Fruit fly (Drosophila melanogaster): ENCODE results near the gene 5PtaseI.

Gene 5PtaseI

DNA sequence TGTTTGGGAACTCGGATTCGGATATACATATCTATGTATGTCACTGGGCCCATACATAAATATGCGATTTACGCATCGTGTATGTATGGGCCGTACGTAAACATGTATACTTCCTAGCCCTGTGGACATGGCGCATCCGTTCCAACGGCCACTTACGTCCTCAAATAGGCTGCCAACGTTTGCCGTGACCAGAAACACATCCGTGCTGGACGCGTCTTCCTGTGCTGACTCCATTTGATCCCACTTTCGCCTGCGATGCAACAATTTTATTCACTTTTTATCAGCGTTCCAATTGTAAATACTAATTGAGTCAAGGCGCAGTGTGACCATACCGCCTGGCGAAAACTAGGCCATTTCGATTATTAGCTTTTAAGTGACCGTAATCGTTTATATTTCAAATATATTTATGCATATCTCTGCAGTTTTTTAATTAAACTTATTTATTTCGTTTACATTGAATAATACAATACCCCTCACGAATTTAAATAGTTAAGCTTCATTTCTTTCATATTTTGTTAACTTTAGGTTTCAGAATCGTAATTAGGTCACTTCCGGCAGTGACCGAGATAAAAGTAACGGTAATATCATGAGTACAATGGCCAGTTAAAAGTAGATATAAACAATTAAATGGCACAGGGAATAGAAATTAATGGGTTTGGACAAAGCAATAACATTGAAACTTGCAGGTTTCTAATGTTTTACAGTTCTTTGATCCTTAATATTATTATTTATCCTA lies at the start of gene 5PtaseI:
Gene 5PtaseI, minus strand, starts transcription at position 336 of the 736 bp plus-strand sequence.
- TF ChIP-seq CG8478 (optimal IDR thresholded peaks at IDR 0.05), result no peak
- no peak for TF ChIP-seq CTCF (optimal IDR thresholded peaks at IDR 0.05)

DNA sequence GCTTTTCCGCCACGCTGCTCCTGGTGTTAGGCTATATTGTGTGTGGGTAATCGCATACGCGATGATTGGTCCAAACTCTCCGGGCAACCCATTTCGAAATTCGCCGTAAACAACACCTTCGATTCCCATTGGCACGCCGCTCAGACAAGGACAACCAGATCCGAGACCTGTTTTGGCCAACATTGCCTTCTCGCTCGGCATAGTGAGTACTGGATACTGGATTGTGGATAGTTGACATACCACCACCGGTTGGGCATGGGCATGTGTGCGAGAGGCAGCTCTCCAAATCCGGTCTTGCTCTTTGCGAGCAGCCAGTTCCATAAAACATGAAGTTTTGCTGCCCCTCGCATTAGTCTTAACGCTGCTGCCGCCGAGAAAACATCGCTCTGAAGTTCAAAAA lies 49.7 kb upstream of the 5PtaseI start, which contains the start of gene fd96Cb:
Gene fd96Cb, plus strand, starts transcription at position 374 of the 400 bp plus-strand sequence.
- TF ChIP-seq CTCF (optimal IDR thresholded peaks at IDR 0.05) (no peak), CG8478 (optimal IDR thresholded peaks at IDR 0.05) (no peak)

DNA sequence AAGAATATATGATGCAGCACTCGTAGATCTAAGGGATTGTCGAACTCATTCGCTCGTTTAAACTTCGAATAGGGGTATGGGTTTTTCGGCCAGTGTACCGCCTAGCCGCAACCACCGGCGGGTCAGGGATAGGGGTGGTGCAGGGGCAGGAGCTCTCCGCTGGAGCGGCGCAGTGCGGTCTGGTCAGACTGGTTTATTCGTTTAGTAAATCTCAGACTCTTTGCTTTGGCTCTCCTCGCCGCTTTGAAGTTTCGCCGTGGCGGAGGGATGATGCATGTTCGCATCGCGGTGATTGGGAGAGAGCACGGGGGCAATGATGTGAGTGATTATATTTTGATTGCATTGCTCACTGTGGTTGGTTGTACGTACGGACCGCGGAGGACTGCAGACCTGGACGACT lies 37.4 kb upstream of the 5PtaseI start, which contains the start of gene fd96Ca:
Gene fd96Ca, plus strand, starts transcription at position 337 of the 400 bp plus-strand sequence.
- TF ChIP-seq CTCF (optimal IDR thresholded peaks at IDR 0.05) (no peak), CG8478 (optimal IDR thresholded peaks at IDR 0.05) (no peak)

DNA sequence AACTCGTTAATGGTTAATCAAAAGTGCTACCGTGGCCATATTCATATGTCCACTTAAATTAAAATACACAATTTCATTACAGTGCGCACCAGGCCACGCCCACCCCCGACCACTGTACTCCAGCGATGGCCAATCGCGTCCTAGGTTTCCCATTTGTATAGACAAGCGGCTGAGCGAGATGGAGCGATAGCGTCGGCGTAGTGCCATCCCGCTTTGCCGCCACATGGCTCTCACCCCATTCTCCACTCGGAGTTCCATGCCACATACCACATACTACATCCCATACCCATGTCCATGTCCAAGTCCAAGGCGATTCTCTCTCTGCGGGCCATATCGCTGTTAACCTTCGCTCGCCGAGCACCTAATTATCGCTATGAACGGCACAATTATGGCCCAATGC lies 35.5 kb upstream of the 5PtaseI start:
- TF ChIP-seq CTCF (optimal IDR thresholded peaks at IDR 0.05) (peak in 1 of 2 experiments; percentile 30), CG8478 (optimal IDR thresholded peaks at IDR 0.05) (no peak)

DNA sequence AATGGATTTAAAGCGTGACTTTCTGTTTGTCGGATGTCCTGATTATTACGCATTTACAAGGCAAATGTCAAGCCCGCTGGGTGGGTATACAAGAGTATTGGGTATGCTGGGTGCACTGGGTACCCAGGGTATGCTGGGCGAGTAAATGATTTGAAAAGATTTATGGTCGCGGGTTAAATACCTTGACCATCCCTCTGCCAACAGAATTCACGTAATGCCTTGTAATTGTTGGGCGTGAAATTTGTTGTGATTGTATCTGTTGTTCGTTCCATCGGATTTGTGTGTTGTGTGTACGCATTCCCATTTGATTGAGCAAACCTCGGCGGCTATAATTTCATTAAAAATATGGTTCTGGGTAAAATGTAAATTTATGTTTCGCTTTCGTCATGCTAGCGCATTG lies 33.7 kb upstream of the 5PtaseI start:
- TF ChIP-seq CG8478 (optimal IDR thresholded peaks at IDR 0.05) (no peak), CTCF (optimal IDR thresholded peaks at IDR 0.05) (no peak)

DNA sequence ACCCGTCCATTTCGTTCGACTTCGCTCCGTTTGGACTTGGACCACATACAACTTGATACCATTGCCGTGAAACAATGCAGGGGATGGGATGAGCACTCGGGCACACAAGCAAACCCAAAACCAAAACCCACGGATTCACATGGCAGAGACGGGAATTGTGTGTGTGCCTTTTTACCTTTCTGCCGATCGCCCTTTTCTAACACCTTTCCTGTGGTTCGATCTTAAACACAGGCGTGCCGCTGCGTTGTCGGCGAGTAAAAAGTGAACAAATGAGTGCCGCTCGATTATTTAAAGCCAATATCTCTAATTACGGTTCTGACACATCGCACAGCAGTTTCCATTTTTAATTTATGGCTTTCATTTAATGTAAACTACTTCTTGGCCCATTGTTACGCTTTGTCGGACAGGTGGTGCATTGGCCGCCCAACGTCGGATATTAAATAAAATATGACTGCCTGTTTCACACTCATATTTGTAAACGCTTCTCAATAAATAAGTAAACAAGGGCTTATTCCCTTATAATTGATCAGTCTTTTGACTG lies 32.4 kb upstream of the 5PtaseI start:
- TF ChIP-seq CG8478 (optimal IDR thresholded peaks at IDR 0.05) (no peak), CTCF (optimal IDR thresholded peaks at IDR 0.05) (no peak)

DNA sequence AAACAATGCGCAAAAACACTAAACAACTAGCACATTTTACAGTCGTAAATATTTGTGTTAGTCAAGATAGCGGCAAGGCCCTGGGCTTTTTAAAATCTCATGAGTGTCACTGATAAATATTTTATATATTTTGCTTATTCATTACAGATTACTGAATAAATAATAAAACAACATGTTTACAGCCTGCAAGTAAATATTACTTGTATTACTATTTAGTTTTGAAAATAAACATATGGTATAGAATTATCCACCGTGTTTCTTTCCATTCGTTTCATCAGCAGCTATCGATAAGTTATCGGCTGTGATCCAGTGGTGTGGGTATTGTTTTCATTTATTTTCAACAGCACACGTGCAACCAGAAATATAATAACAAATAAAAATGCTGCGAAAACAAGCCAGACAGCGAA lies 29.6 kb upstream of the 5PtaseI start, which contains the start of the genes shams and CG11920:
Gene shams, minus strand, starts transcription at position 50 of the 407 bp plus-strand sequence.
Gene CG11920, plus strand, starts transcription at position 320 of the 407 bp plus-strand sequence.
- TF ChIP-seq CTCF (optimal IDR thresholded peaks at IDR 0.05) (no peak), CG8478 (optimal IDR thresholded peaks at IDR 0.05) (no peak)

DNA sequence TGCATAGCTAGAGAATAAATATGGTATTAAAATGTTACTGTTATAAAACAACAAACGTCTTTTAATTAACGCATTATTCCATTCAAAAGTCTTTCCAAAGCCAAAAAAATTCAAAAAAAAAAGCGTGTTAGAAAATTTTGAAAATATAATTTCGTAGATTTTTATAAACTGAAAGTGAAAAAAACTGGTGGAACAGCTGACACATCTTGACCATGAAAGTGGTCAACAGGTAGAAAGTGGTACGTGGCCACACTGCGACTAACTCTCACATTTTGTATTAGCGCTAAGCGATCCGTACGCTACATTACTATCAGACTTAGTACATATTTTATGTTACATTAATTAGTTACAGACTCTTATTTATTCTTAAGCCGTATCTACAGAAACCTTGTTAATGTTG lies 25.9 kb upstream of the 5PtaseI start, which contains the start of gene CG11836:
Gene CG11836, plus strand, starts transcription at position 256 of the 400 bp plus-strand sequence.
- TF ChIP-seq CTCF (optimal IDR thresholded peaks at IDR 0.05) (no peak), CG8478 (optimal IDR thresholded peaks at IDR 0.05) (no peak)

DNA sequence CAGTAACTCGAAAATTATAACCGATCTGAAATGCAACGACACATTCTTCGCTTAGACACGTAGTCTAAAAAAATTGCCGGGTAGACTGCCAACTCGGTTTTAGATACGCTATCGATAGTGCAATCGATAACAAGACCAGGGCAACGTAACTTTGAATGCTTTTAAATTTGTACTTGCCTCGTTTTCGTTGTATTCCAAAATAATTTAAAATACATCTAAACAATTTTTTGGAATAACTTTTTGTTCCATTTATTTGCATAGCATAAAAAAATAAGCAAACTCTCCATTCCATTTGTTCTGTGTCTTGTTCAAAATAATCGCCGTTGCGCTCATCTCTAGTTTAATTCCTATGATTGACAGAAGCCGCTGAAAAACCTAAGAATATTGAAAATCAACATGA lies 24.6 kb upstream of the 5PtaseI start, which contains the start of the genes Stt3B and CG11839:
Gene Stt3B, minus strand, starts transcription at position 69 of the 400 bp plus-strand sequence.
Gene CG11839, plus strand, starts transcription at position 359 of the 400 bp plus-strand sequence.
- no peak for TF ChIP-seq CTCF (optimal IDR thresholded peaks at IDR 0.05)

DNA sequence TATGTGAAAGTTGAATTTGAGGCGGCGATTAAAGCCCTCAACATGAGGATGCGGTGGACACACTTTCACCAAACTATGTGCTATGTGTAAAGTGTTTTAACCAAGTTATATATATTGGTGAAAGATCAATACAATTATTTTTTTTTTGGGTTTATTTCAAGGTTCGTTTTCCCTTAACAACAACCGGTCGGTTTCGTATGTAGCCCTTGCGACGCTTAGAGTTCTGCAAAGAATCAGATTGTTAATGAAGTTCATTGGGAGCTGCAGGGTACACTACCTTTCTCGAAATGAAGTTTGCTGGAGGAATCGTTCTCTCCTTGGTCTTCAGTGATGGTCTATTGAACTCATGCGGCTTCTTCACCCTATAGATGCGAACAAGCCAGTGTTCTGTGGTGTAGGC lies 21.9 kb upstream of the 5PtaseI start:
- TF ChIP-seq CTCF (optimal IDR thresholded peaks at IDR 0.05), result no peak
- TF ChIP-seq CG8478 (optimal IDR thresholded peaks at IDR 0.05), result no peak

DNA sequence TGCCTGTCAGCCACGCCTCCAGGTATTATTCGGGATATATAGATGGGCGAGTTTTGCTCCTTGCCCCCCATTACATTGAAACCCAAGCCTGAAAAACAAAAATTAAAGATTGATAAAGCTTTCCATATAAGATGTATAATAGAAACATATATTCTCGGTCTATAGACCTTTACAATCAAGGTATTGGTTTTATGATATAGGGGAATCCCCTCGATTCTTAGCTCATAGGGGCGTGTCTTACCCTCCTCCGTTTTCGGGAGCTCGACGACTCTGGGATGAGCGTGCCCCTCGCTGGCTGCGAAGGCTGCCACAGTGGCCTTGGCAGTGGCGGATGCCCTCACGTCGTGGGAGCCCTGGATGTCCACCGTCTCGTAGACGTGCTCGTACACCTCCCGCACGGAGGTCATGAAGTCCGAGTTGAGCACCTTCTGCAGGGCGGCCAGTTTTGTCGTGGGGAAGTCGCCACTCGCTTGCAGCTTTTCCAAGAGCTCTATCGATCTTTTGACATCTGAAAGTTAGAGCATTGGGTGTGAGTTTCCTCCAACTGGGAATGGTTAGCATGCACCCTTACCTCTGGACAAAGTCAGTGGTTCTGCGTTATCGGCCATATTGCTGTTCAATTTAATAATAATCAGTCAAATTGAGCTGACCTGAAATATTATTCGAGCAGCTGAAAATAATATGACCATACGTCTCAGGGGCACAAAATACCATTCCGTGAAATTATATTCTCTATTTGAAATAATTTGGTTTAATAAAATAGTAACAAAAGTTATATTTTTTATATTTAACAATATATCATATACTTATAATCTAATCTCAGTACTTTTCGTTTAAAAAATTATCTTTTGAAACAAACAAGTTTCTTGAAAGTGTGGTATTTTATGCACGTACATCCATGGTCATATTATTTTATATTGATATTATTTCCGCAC lies 20.2 kb upstream of the 5PtaseI start, which contains the start of the genes veli and PQBP1:
Gene veli, minus strand, starts transcription at position 685 of the 935 bp plus-strand sequence.
Gene PQBP1, plus strand, starts transcription at position 885 of the 935 bp plus-strand sequence.
- TF ChIP-seq CG8478 (optimal IDR thresholded peaks at IDR 0.05) (no peak), CTCF (optimal IDR thresholded peaks at IDR 0.05) (no peak)

DNA sequence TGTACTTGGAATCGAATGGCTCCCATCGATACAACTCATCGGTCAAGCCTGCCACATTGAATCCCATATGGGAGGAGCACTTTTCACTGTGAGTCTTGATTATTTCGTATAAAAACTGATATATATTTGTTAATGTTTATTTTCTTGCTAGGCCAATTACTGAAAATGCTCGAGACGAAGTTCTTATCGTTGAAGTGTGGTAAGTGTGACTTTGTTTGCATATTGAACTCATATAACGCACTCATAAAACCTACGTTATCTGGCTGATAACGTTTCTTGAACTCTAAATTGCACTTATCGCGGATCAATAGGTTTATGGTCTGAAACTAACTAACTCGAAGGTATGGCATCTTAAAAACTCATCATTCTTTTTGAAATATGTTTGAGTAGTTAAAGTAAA lies 15.5 kb upstream of the 5PtaseI start:
- TF ChIP-seq CG8478 (optimal IDR thresholded peaks at IDR 0.05), result no peak
- TF ChIP-seq CTCF (optimal IDR thresholded peaks at IDR 0.05), result no peak

DNA sequence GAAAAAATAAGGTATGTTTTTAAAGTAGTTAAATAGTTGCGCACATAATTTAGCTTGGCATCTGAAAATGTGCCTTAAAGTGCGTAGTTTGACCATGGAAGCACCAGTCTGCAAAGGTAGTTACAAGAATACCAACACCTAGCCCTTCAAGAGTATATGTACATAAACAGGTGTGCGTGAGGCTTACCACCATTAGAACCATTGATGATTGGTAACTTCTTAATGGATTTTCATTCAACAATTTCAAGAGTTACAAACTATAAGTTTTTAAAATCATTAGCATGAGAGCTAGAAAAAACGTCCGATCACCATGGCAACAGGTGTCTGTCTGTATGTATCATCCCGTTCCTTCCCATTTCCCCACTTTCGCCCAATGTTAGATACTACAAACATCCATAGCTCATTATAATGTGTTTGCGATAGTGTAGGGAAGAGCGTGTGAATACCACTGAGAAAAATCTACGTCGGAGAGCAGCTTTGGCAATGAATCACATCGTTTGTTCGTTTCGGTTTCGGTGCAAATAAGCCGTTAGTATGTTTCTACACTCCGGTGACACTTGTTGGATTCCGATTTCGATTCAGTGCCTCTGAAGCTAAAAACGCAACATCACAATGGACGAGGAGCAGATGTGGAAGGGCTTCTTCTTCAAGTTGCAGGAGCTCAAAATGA lies 11.7 kb upstream of the 5PtaseI start:
- no peak for TF ChIP-seq CTCF (optimal IDR thresholded peaks at IDR 0.05)
- no peak for TF ChIP-seq CG8478 (optimal IDR thresholded peaks at IDR 0.05)

DNA sequence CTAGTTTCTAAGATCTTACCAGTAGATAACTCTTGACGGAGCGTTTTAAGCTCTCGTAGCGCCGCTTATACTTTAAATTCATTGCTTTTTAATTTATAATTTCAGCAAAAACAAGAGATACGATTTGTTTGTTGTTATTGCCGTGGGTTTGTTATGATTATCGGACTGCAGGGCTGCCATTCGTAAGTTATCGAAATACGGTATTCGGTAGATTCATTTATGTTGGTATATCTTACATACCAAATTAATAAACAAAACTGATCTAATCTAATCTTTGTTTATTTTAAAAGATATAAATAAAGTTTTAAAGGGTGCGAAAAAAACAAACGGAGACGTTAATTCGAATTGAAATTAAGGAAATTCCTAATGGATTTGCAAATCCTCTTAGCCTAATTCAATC lies 11.1 kb upstream of the 5PtaseI start, which contains the start of the genes CG31111 and stac:
Gene CG31111, minus strand, starts transcription at position 162 of the 400 bp plus-strand sequence.
Gene stac, plus strand, starts transcription at position 271 of the 400 bp plus-strand sequence.
- TF ChIP-seq CG8478 (optimal IDR thresholded peaks at IDR 0.05) (no peak), CTCF (optimal IDR thresholded peaks at IDR 0.05) (no peak)

Data from S2 (cell line).